1 fruit fly cellular context compared by ENCODE assay signal in genomic region chr2L:5982334-5982987, dm6.
A peak's percentile ranks its signal among the peaks of the same experiment; 100 is the strongest.
TF ChIP-seq lines count a peak whose summit lies in the region.

No protein-coding gene starts in this region.

TF ChIP-seq in whole organism, embryonic, 481 proteins besides CTCF, POLR2A, EP300 and RAD21 (continued from another document and continues in another):
- TF ChIP-seq Meics (GFP tag; optimal IDR thresholded peaks at IDR 0.05; lab: Kevin White, UChicago) (peak; percentile 29), CG15696 (tag; optimal IDR thresholded peaks at IDR 0.05; lab: Kevin White, UChicago) (no peak), Opbp (GFP tag; IDR thresholded peaks at IDR 0.05; lab: Robert Waterston, UW; ENCODE audit: partially characterized antibody) (no peak), mirr (GFP tag; optimal IDR thresholded peaks at IDR 0.05; lab: Kevin White, UChicago) (peak; percentile 72), CG16815 (GFP tag; optimal IDR thresholded peaks at IDR 0.05; lab: Kevin White, UChicago) (no peak), Xbp1 (GFP tag; optimal IDR thresholded peaks at IDR 0.05; lab: Kevin White, UChicago) (peak; percentile 26), cg (GFP tag; optimal IDR thresholded peaks at IDR 0.05; lab: Kevin White, UChicago) (no peak), chinmo (GFP tag; IDR thresholded peaks at IDR 0.05; lab: Robert Waterston, UW; ENCODE audit: partially characterized antibody) (no peak), GATAe (GFP tag; conservative IDR thresholded peaks at IDR 0.05; lab: Robert Waterston, UW) (no peak), Med (GFP tag; lab: Kevin White, UChicago) (peak; percentile 92), HLH4C (GFP tag; IDR thresholded peaks at IDR 0.05; lab: Robert Waterston, UW; ENCODE audit: partially characterized antibody) (no peak), jing (GFP tag; optimal IDR thresholded peaks at IDR 0.05; lab: Kevin White, UChicago) (no peak), trh (GFP tag; optimal IDR thresholded peaks at IDR 0.05; lab: Kevin White, UChicago) (no peak), Ets65A (GFP tag; lab: Kevin White, UChicago) (no peak), CG1529 (GFP tag; optimal IDR thresholded peaks at IDR 0.05; lab: Kevin White, UChicago) (no peak), sima (GFP tag; optimal IDR thresholded peaks at IDR 0.05; lab: Kevin White, UChicago) (no peak), CG14441 (GFP tag; IDR thresholded peaks at IDR 0.05; lab: Robert Waterston, UW) (no peak), schlank (tag; optimal IDR thresholded peaks at IDR 0.05; lab: Kevin White, UChicago) (no peak), corto (GFP tag; optimal IDR thresholded peaks at IDR 0.05; lab: Kevin White, UChicago) (no peak), fd3F (GFP tag; optimal IDR thresholded peaks at IDR 0.05; lab: Kevin White, UChicago) (no peak), tin (GFP tag; optimal IDR thresholded peaks at IDR 0.05; lab: Kevin White, UChicago) (peak; percentile 32), NfI (GFP tag; optimal IDR thresholded peaks at IDR 0.05; lab: Kevin White, UChicago) (peak; percentile 30), CG10543 (GFP tag; optimal IDR thresholded peaks at IDR 0.05; lab: Kevin White, UChicago) (peak; percentile 94), Awh (GFP tag; IDR thresholded peaks at IDR 0.05; lab: Robert Waterston, UW) (no peak), CG10959 (GFP tag; IDR thresholded peaks at IDR 0.05; lab: Robert Waterston, UW) (no peak), abd-A (tag; optimal IDR thresholded peaks at IDR 0.05; lab: Kevin White, UChicago) (no peak), br (optimal IDR thresholded peaks at IDR 0.05; lab: Kevin White, UChicago) (no peak), Doc2 (GFP tag; IDR thresholded peaks at IDR 0.05; lab: Robert Waterston, UW) (no peak), ERR (GFP tag; optimal IDR thresholded peaks at IDR 0.05; lab: Kevin White, UChicago) (peak; percentile 53), CG2889 (GFP tag; IDR thresholded peaks at IDR 0.05; lab: Robert Waterston, UW) (no peak), tx (GFP tag; optimal IDR thresholded peaks at IDR 0.05; lab: Kevin White, UChicago) (peak; percentile 4), Elba2 (GFP tag; optimal IDR thresholded peaks at IDR 0.05; lab: Kevin White, UChicago) (no peak), stc (GFP tag; IDR thresholded peaks at IDR 0.05; lab: Robert Waterston, UW) (no peak), CG6854 (GFP tag; optimal IDR thresholded peaks at IDR 0.05; lab: Kevin White, UChicago) (peak; percentile 2), CG14050 (GFP tag; IDR thresholded peaks at IDR 0.05; lab: Robert Waterston, UW) (no peak), CG10209 (GFP tag; optimal IDR thresholded peaks at IDR 0.05; lab: Kevin White, UChicago) (peak; percentile 18), Side (GFP tag; optimal IDR thresholded peaks at IDR 0.05; lab: Kevin White, UChicago) (peak; percentile 33), Antp (GFP tag; optimal IDR thresholded peaks at IDR 0.05; lab: Kevin White, UChicago) (peak; percentile 11), Adf1 (GFP tag; IDR thresholded peaks at IDR 0.05; lab: Robert Waterston, UW) (no peak), CG1603 (tag; optimal IDR thresholded peaks at IDR 0.05; lab: Kevin White, UChicago) (peak; percentile 56), bigmax (GFP tag; optimal IDR thresholded peaks at IDR 0.05; lab: Kevin White, UChicago) (peak; percentile 55), Poxn (GFP tag; IDR thresholded peaks at IDR 0.05; lab: Robert Waterston, UW) (no peak), inv (GFP tag; IDR thresholded peaks at IDR 0.05; lab: Robert Waterston, UW; ENCODE audit: partially characterized antibody) (no peak), CG3407 (GFP tag; optimal IDR thresholded peaks at IDR 0.05; lab: Kevin White, UChicago) (no peak), psq (GFP tag; optimal IDR thresholded peaks at IDR 0.05; lab: Kevin White, UChicago) (no peak), CG31224 (GFP tag; IDR thresholded peaks at IDR 0.05; lab: Robert Waterston, UW) (no peak), H15 (GFP tag; IDR thresholded peaks at IDR 0.05; lab: Robert Waterston, UW) (no peak), Taf1 (GFP tag; IDR thresholded peaks at IDR 0.05; lab: Robert Waterston, UW) (no peak), CG34376 (GFP tag; optimal IDR thresholded peaks at IDR 0.05; lab: Kevin White, UChicago) (peak; percentile 45), CG12769 (tag; optimal IDR thresholded peaks at IDR 0.05; lab: Kevin White, UChicago) (peak; percentile 61), CG15073 (GFP tag; optimal IDR thresholded peaks at IDR 0.05; lab: Kevin White, UChicago) (no peak), CG18619 (GFP tag; optimal IDR thresholded peaks at IDR 0.05; lab: Kevin White, UChicago) (peak; percentile 26), B-H1 (GFP tag; IDR thresholded peaks at IDR 0.05; lab: Robert Waterston, UW) (no peak), insv (GFP tag; optimal IDR thresholded peaks at IDR 0.05; lab: Kevin White, UChicago) (peak in 1 of 2 experiments; percentile 62), Dref (GFP tag; IDR thresholded peaks at IDR 0.05; lab: Robert Waterston, UW) (no peak), sna (GFP tag; IDR thresholded peaks at IDR 0.05; lab: Robert Waterston, UW; ENCODE audit: partially characterized antibody) (no peak), caup (GFP tag; optimal IDR thresholded peaks at IDR 0.05; lab: Kevin White, UChicago; ENCODE audit: severe bottlenecking) (peak; percentile 59), gro (GFP tag; optimal IDR thresholded peaks at IDR 0.05; lab: Kevin White, UChicago) (peak; percentile 12), CG1602 (GFP tag; optimal IDR thresholded peaks at IDR 0.05; lab: Kevin White, UChicago) (peak; percentile 2), CG7271 (tag; optimal IDR thresholded peaks at IDR 0.05; lab: Kevin White, UChicago) (no peak), CG32772 (GFP tag; IDR thresholded peaks at IDR 0.05; lab: Robert Waterston, UW) (no peak), Drgx (GFP tag; IDR thresholded peaks at IDR 0.05; lab: Robert Waterston, UW) (no peak), dm (GFP tag; optimal IDR thresholded peaks at IDR 0.05; lab: Kevin White, UChicago) (no peak), Oaz (GFP tag; IDR thresholded peaks at IDR 0.05; lab: Robert Waterston, UW) (no peak), HHEX (GFP tag; optimal IDR thresholded peaks at IDR 0.05; lab: Kevin White, UChicago) (no peak), CG1832 (GFP tag; optimal IDR thresholded peaks at IDR 0.05; lab: Kevin White, UChicago) (peak; percentile 96), kah (GFP tag; optimal IDR thresholded peaks at IDR 0.05; lab: Kevin White, UChicago) (no peak), Lhr (GFP tag; optimal IDR thresholded peaks at IDR 0.05; lab: Kevin White, UChicago) (no peak), Deaf1 (tag; optimal IDR thresholded peaks at IDR 0.05; lab: Kevin White, UChicago) (peak; percentile 72), CG11456 (GFP tag; IDR thresholded peaks at IDR 0.05; lab: Robert Waterston, UW) (no peak), Dp (GFP tag; optimal IDR thresholded peaks at IDR 0.05; lab: Kevin White, UChicago) (no peak), grn (GFP tag; optimal IDR thresholded peaks at IDR 0.05; lab: Kevin White, UChicago) (peak; percentile 36), ems (GFP tag; optimal IDR thresholded peaks at IDR 0.05; lab: Kevin White, UChicago) (peak; percentile 44), CG10654 (GFP tag; optimal IDR thresholded peaks at IDR 0.05; lab: Kevin White, UChicago) (no peak), hbn (GFP tag; IDR thresholded peaks at IDR 0.05; lab: Robert Waterston, UW; ENCODE audit: partially characterized antibody) (no peak), unpg (GFP tag; optimal IDR thresholded peaks at IDR 0.05; lab: Kevin White, UChicago) (peak; percentile 19), Hr78 (GFP tag; optimal IDR thresholded peaks at IDR 0.05; lab: Kevin White, UChicago) (peak in 1 of 2 experiments; percentile 91), cas (GFP tag; IDR thresholded peaks at IDR 0.05; lab: Robert Waterston, UW) (no peak), vnd (GFP tag; IDR thresholded peaks at IDR 0.05; lab: Robert Waterston, UW; ENCODE audit: partially characterized antibody) (no peak), ato (GFP tag; IDR thresholded peaks at IDR 0.05; lab: Robert Waterston, UW; ENCODE audit: partially characterized antibody) (no peak), HLH54F (GFP tag; optimal IDR thresholded peaks at IDR 0.05; lab: Kevin White, UChicago) (peak; percentile 10), grau (tag; optimal IDR thresholded peaks at IDR 0.05; lab: Kevin White, UChicago) (peak; percentile 42), Neu2 (GFP tag; optimal IDR thresholded peaks at IDR 0.05; lab: Kevin White, UChicago; ENCODE audit: borderline replicate concordance) (no peak), CG11247 (GFP tag; IDR thresholded peaks at IDR 0.05; lab: Robert Waterston, UW) (no peak), CG3281 (GFP tag; optimal IDR thresholded peaks at IDR 0.05; lab: Kevin White, UChicago) (no peak), CG2712 (tag; optimal IDR thresholded peaks at IDR 0.05; lab: Kevin White, UChicago) (peak; percentile 42), Six4 (GFP tag; optimal IDR thresholded peaks at IDR 0.05; lab: Kevin White, UChicago) (peak; percentile 8), emc (GFP tag; optimal IDR thresholded peaks at IDR 0.05; lab: Kevin White, UChicago) (no peak), CG43689 (GFP tag; IDR thresholded peaks at IDR 0.05; lab: Robert Waterston, UW) (no peak), CG6683 (GFP tag; optimal IDR thresholded peaks at IDR 0.05; lab: Kevin White, UChicago) (no peak), lilli (GFP tag; optimal IDR thresholded peaks at IDR 0.05; lab: Kevin White, UChicago) (peak; percentile 57), ind (GFP tag; optimal IDR thresholded peaks at IDR 0.05; lab: Kevin White, UChicago) (no peak), onecut (GFP tag; IDR thresholded peaks at IDR 0.05; lab: Robert Waterston, UW) (peak; percentile 56), CG9932 (GFP tag; IDR thresholded peaks at IDR 0.05; lab: Robert Waterston, UW) (no peak), sisA (GFP tag; IDR thresholded peaks at IDR 0.05; lab: Robert Waterston, UW) (no peak), CG8281 (tag; optimal IDR thresholded peaks at IDR 0.05; lab: Kevin White, UChicago) (no peak), CG8478 (optimal IDR thresholded peaks at IDR 0.05; lab: Kevin White, UChicago) (peak; percentile 93), Hsf (GFP tag; optimal IDR thresholded peaks at IDR 0.05; lab: Kevin White, UChicago) (peak; percentile 12), CG11723 (GFP tag; optimal IDR thresholded peaks at IDR 0.05; lab: Kevin White, UChicago) (peak; percentile 45), CG17912 (GFP tag; optimal IDR thresholded peaks at IDR 0.05; lab: Kevin White, UChicago) (peak; percentile 15), CG2678 (tag; optimal IDR thresholded peaks at IDR 0.05; lab: Kevin White, UChicago) (peak; percentile 20), ranshi (GFP tag; IDR thresholded peaks at IDR 0.05; lab: Robert Waterston, UW) (no peak), Fer3 (tag; optimal IDR thresholded peaks at IDR 0.05; lab: Kevin White, UChicago) (peak; percentile 12), HmgZ (tag; optimal IDR thresholded peaks at IDR 0.05; lab: Kevin White, UChicago) (peak; percentile 78), Jarid2 (GFP tag; optimal IDR thresholded peaks at IDR 0.05; lab: Kevin White, UChicago) (peak; percentile 45), CG7987 (GFP tag; optimal IDR thresholded peaks at IDR 0.05; lab: Kevin White, UChicago) (peak; percentile 54), sug (tag; optimal IDR thresholded peaks at IDR 0.05; lab: Kevin White, UChicago) (peak; percentile 75), CG33213 (GFP tag; optimal IDR thresholded peaks at IDR 0.05; lab: Kevin White, UChicago) (no peak), CG6272 (GFP tag; IDR thresholded peaks at IDR 0.05; lab: Robert Waterston, UW) (no peak), CG12659 (GFP tag; optimal IDR thresholded peaks at IDR 0.05; lab: Kevin White, UChicago) (peak; percentile 52), Asciz (GFP tag; optimal IDR thresholded peaks at IDR 0.05; lab: Kevin White, UChicago) (no peak), Oli (tag; optimal IDR thresholded peaks at IDR 0.05; lab: Kevin White, UChicago) (peak; percentile 4), bab2 (GFP tag; optimal IDR thresholded peaks at IDR 0.05; lab: Kevin White, UChicago) (peak; percentile 51), Blimp-1 (GFP tag; optimal IDR thresholded peaks at IDR 0.05; lab: Kevin White, UChicago) (no peak), CG7839 (tag; optimal IDR thresholded peaks at IDR 0.05; lab: Kevin White, UChicago) (peak; percentile 20), CG4424 (GFP tag; optimal IDR thresholded peaks at IDR 0.05; lab: Kevin White, UChicago) (peak; percentile 100), CG8765 (GFP tag; IDR thresholded peaks at IDR 0.05; lab: Robert Waterston, UW) (no peak), twi (tag; optimal IDR thresholded peaks at IDR 0.05; lab: Kevin White, UChicago) (peak; percentile 15), cad (GFP tag; optimal IDR thresholded peaks at IDR 0.05; lab: Kevin White, UChicago) (no peak), Aef1 (GFP tag; IDR thresholded peaks at IDR 0.05; lab: Robert Waterston, UW) (no peak), CG16863 (GFP tag; optimal IDR thresholded peaks at IDR 0.05; lab: Kevin White, UChicago) (no peak), CG1233 (GFP tag; optimal IDR thresholded peaks at IDR 0.05; lab: Kevin White, UChicago) (peak; percentile 33), CG4328 (GFP tag; optimal IDR thresholded peaks at IDR 0.05; lab: Kevin White, UChicago) (peak; percentile 60), CG8290 (GFP tag; optimal IDR thresholded peaks at IDR 0.05; lab: Kevin White, UChicago) (peak; percentile 72), CG8290 (tag; optimal IDR thresholded peaks at IDR 0.05; lab: Kevin White, UChicago) (peak; percentile 84 to 95), CG4730 (GFP tag; IDR thresholded peaks at IDR 0.05; lab: Robert Waterston, UW) (no peak), pan (optimal IDR thresholded peaks at IDR 0.05; lab: Kevin White, UChicago) (no peak), pan (GFP tag; optimal IDR thresholded peaks at IDR 0.05 in 1 of 2, IDR thresholded peaks at IDR 0.05 in 1 of 2) (no peak), CG3163 (GFP tag; optimal IDR thresholded peaks at IDR 0.05; lab: Kevin White, UChicago) (peak; percentile 43), tup (GFP tag; optimal IDR thresholded peaks at IDR 0.05; lab: Kevin White, UChicago) (no peak), Ets97D (GFP tag; optimal IDR thresholded peaks at IDR 0.05; lab: Kevin White, UChicago) (peak; percentile 3), fd64A (GFP tag; optimal IDR thresholded peaks at IDR 0.05; lab: Kevin White, UChicago) (peak; percentile 4), slbo (GFP tag; IDR thresholded peaks at IDR 0.05; lab: Robert Waterston, UW) (no peak), pnt (GFP tag; optimal IDR thresholded peaks at IDR 0.05; lab: Kevin White, UChicago) (no peak), CG16779 (GFP tag; IDR thresholded peaks at IDR 0.05; lab: Robert Waterston, UW) (no peak), pzg (GFP tag; optimal IDR thresholded peaks at IDR 0.05; lab: Kevin White, UChicago) (peak; percentile 47), CG17829 (tag; optimal IDR thresholded peaks at IDR 0.05; lab: Kevin White, UChicago) (peak; percentile 52), dimm (GFP tag; IDR thresholded peaks at IDR 0.05; lab: Robert Waterston, UW) (no peak)
